Worm (Caenorhabditis elegans) whole organism, young adult: ENCODE measurements around the gene nstp-3.

ENCODE experiments used
- B0019.2 ChIP-seq: fragments of 200-800 bp; sonication (Bioruptor generic); conservative IDR thresholded peaks from 2 replicates; pipeline ENCODE4 v1.3.6; 2022; ENCODE audit warnings: missing genetic modification reagents, missing genetic modification characterization, missing compliant biosample characterization
- B0261.1 ChIP-seq: sonication (generic microtip); optimal IDR thresholded peaks from 2 replicates; lab custom pipeline; 2016; ENCODE audit warnings: mild to moderate bottlenecking, missing genetic modification characterization, moderate library complexity, missing compliant biosample characterization
- C17E4.6 ChIP-seq: fragments of 200-800 bp; sonication (Bioruptor generic); IDR thresholded peaks from 2 replicates; pipeline ENCODE4 v1.3.6; 2022; ENCODE audit warnings: missing genetic modification reagents, missing genetic modification characterization, missing compliant biosample characterization
- D2030.7 ChIP-seq: fragments of 200-800 bp; sonication (Bioruptor generic); IDR thresholded peaks from 2 replicates; pipeline ENCODE4 v1.3.6; 2022; ENCODE audit warnings: missing genetic modification reagents, missing genetic modification characterization, missing compliant biosample characterization
- F37B4.10 ChIP-seq: fragments of 200-800 bp; sonication (Bioruptor generic); IDR thresholded peaks from 2 replicates; pipeline ENCODE4 v1.3.6; 2022; ENCODE audit warnings: missing genetic modification characterization, missing compliant biosample characterization
- F57A8.1 ChIP-seq: fragments of 200-800 bp; sonication (Bioruptor generic); optimal IDR thresholded peaks from 2 replicates; lab custom pipeline; 2018; ENCODE audit warnings: mild to moderate bottlenecking, missing genetic modification characterization, moderate library complexity, missing compliant biosample characterization
- F57C9.4 ChIP-seq: sonication (generic microtip); optimal IDR thresholded peaks from 2 replicates; lab custom pipeline; 2017; ENCODE audit warnings: mild to moderate bottlenecking, missing genetic modification characterization, missing compliant biosample characterization
- K11D2.4 ChIP-seq: fragments of 200-800 bp; sonication (Bioruptor generic); IDR thresholded peaks from 2 replicates; pipeline ENCODE4 v1.3.6; 2022; ENCODE audit warnings: missing genetic modification reagents, missing genetic modification characterization, missing compliant biosample characterization
- T26A5.8 ChIP-seq: sonication (generic microtip); optimal IDR thresholded peaks from 2 replicates; lab custom pipeline; 2016; ENCODE audit warnings: missing genetic modification characterization, missing compliant biosample characterization
- atf-7 ChIP-seq: sonication (generic microtip); optimal IDR thresholded peaks from 2 replicates; lab custom pipeline; 2017; ENCODE audit warnings: mild to moderate bottlenecking, missing genetic modification characterization, missing compliant biosample characterization
- attf-3 ChIP-seq: fragments of 200-800 bp; sonication (Bioruptor generic); conservative IDR thresholded peaks from 2 replicates; pipeline ENCODE4 v1.3.6; 2022; ENCODE audit warnings: missing genetic modification reagents, missing genetic modification characterization, missing compliant biosample characterization
- attf-5 ChIP-seq: fragments of 200-800 bp; sonication (Bioruptor generic); optimal IDR thresholded peaks from 2 replicates; lab custom pipeline; 2018; ENCODE audit warnings: mild to moderate bottlenecking, missing genetic modification characterization, missing compliant biosample characterization
- ceh-58 ChIP-seq: fragments of 200-800 bp; sonication (Bioruptor generic); IDR thresholded peaks from 2 replicates; pipeline ENCODE4 v1.3.6; 2022; ENCODE audit warnings: missing genetic modification characterization, missing compliant biosample characterization
- ceh-79 ChIP-seq: sonication (generic microtip); optimal IDR thresholded peaks from 2 replicates; lab custom pipeline; 2017; ENCODE audit warnings: mild to moderate bottlenecking, missing genetic modification characterization, missing compliant biosample characterization
- ceh-91 ChIP-seq: fragments of 200-800 bp; sonication (Bioruptor generic); IDR thresholded peaks from 2 replicates; pipeline ENCODE4 v1.3.6; 2022; ENCODE audit warnings: missing genetic modification reagents, missing genetic modification characterization, missing compliant biosample characterization
- dpff-1 ChIP-seq: sonication (generic microtip); optimal IDR thresholded peaks from 2 replicates; lab custom pipeline; 2017; ENCODE audit warnings: mild to moderate bottlenecking, missing genetic modification characterization, missing compliant biosample characterization
- dpl-1 ChIP-seq: fragments of 150-350 bp; optimal IDR thresholded peaks from 2 replicates; lab custom pipeline; 2014; ENCODE audit warnings: missing biosample characterization, missing genetic modification reagents, missing genetic modification characterization
- egl-44 ChIP-seq: fragments of 200-800 bp; sonication (Bioruptor generic); IDR thresholded peaks from 2 replicates; pipeline ENCODE4 v1.3.6; 2022; ENCODE audit warnings: missing genetic modification reagents, missing genetic modification characterization, missing compliant biosample characterization
- gei-17 ChIP-seq: fragments of 200-800 bp; sonication (Bioruptor generic); optimal IDR thresholded peaks from 2 replicates; lab custom pipeline; 2018; ENCODE audit warnings: mild to moderate bottlenecking, missing genetic modification characterization, missing compliant biosample characterization
- hmg-20 ChIP-seq: fragments of 200-800 bp; sonication (Bioruptor generic); IDR thresholded peaks from 2 replicates; pipeline ENCODE4 v1.3.6; 2022; ENCODE audit warnings: missing genetic modification reagents, missing genetic modification characterization, missing compliant biosample characterization
- lag-1 ChIP-seq: fragments of 200-800 bp; sonication (Bioruptor generic); IDR thresholded peaks from 2 replicates; pipeline ENCODE4 v1.3.6; 2022; ENCODE audit warnings: missing genetic modification reagents, missing genetic modification characterization, missing compliant biosample characterization
- let-607 ChIP-seq, 2 experiments: fragments of 200-800 bp in 1 of 2; sonication (Bioruptor generic) in 1 of 2; sonication (generic microtip) in 1 of 2; optimal IDR thresholded peaks; 2 replicates each; lab custom pipeline; 2016 to 2018; ENCODE audit warnings: mild to moderate bottlenecking in 2 of 2, missing compliant biosample characterization in 2 of 2, missing genetic modification characterization in 2 of 2, moderate library complexity in 2 of 2, missing genotype in 1 of 2
- lin-40 ChIP-seq: sonication (generic microtip); optimal IDR thresholded peaks from 2 replicates; lab custom pipeline; 2016; ENCODE audit warnings: missing genetic modification characterization, mild to moderate bottlenecking, missing compliant biosample characterization, missing genotype, missing genetic modification reagents
- lir-1 ChIP-seq: fragments of 200-800 bp; sonication (Bioruptor generic); conservative IDR thresholded peaks from 2 replicates; pipeline ENCODE4 v1.3.6; 2022; ENCODE audit warnings: missing genetic modification reagents, missing genetic modification characterization, missing compliant biosample characterization
- lsl-1 ChIP-seq: fragments of 200-800 bp; sonication (Bioruptor generic); optimal IDR thresholded peaks from 2 replicates; lab custom pipeline; 2018; ENCODE audit warnings: mild to moderate bottlenecking, missing genetic modification characterization, moderate library complexity, missing compliant biosample characterization
- madf-6 ChIP-seq: fragments of 200-800 bp; sonication (Bioruptor generic); IDR thresholded peaks from 2 replicates; pipeline ENCODE4 v1.3.6; 2022; ENCODE audit warnings: missing genetic modification reagents, missing genetic modification characterization, missing compliant biosample characterization
- nfya-1 ChIP-seq: sonication (generic microtip); optimal IDR thresholded peaks from 2 replicates; lab custom pipeline; 2017; ENCODE audit warnings: antibody characterized with exemption, missing compliant biosample characterization, missing genetic modification characterization, borderline replicate concordance; ENCODE audit not compliant: insufficient read depth
- nhr-80 ChIP-seq: sonication (generic microtip); optimal IDR thresholded peaks from 2 replicates; lab custom pipeline; 2016; ENCODE audit warnings: missing genetic modification characterization, missing compliant biosample characterization
- pha-4 ChIP-seq: fragments of 150-350 bp; sonication (generic microtip); optimal IDR thresholded peaks from 2 replicates; lab custom pipeline; 2014; ENCODE audit warnings: missing biosample characterization, missing genetic modification reagents, missing genetic modification characterization
- rcor-1 ChIP-seq: fragments of 200-800 bp; sonication (Bioruptor generic); IDR thresholded peaks from 2 replicates; pipeline ENCODE4 v1.3.6; 2022; ENCODE audit warnings: missing genetic modification reagents, missing genetic modification characterization, missing compliant biosample characterization
- snpc-1.1 ChIP-seq: sonication (generic microtip); optimal IDR thresholded peaks from 2 replicates; lab custom pipeline; 2017; ENCODE audit warnings: missing genetic modification characterization, mild to moderate bottlenecking, missing compliant biosample characterization, antibody characterized with exemption, moderate library complexity, missing genotype, missing genetic modification reagents; ENCODE audit not compliant: insufficient read depth
- snpc-3.4 ChIP-seq: sonication (generic microtip); optimal IDR thresholded peaks from 2 replicates; lab custom pipeline; 2017; ENCODE audit warnings: missing genetic modification characterization, mild to moderate bottlenecking, missing compliant biosample characterization, antibody characterized with exemption, moderate library complexity, missing genotype, missing genetic modification reagents
- snpc-4 ChIP-seq, 5 experiments: fragments of 150-350 bp in 1 of 5; sonication (generic microtip) in 4 of 5; optimal IDR thresholded peaks; 2 replicates each; lab custom pipeline; 2014 to 2018; ENCODE audit warnings: missing genetic modification characterization in 5 of 5, missing biosample characterization in 3 of 5, antibody characterized with exemption in 2 of 5, mild to moderate bottlenecking in 2 of 5, missing compliant biosample characterization in 2 of 5, missing genotype in 2 of 5, moderate library complexity in 2 of 5, missing genetic modification reagents in 1 of 5
- tbp1 ChIP-seq: fragments of 200-800 bp; sonication (Bioruptor generic); optimal IDR thresholded peaks from 2 replicates; lab custom pipeline; 2018; ENCODE audit warnings: mild to moderate bottlenecking, missing genetic modification characterization, missing compliant biosample characterization
- tbx-9 ChIP-seq: sonication (generic microtip); optimal IDR thresholded peaks from 2 replicates; lab custom pipeline; 2016; ENCODE audit warnings: borderline replicate concordance, missing genetic modification characterization, inconsistent platforms, missing compliant biosample characterization
- zfh-2 ChIP-seq: fragments of 200-800 bp; sonication (Bioruptor generic); conservative IDR thresholded peaks from 2 replicates; pipeline ENCODE4 v1.3.6; 2022; ENCODE audit warnings: missing genetic modification reagents, missing genetic modification characterization, missing compliant biosample characterization
- ztf-18 ChIP-seq: sonication (generic microtip); optimal IDR thresholded peaks from 2 replicates; lab custom pipeline; 2016; ENCODE audit warnings: missing genotype, mild to moderate bottlenecking, missing genetic modification characterization, missing compliant biosample characterization
- ztf-26 ChIP-seq: sonication (generic microtip); optimal IDR thresholded peaks from 2 replicates; lab custom pipeline; 2017; ENCODE audit warnings: missing genetic modification characterization, missing compliant biosample characterization
- ztf-28 ChIP-seq: fragments of 200-800 bp; sonication (Bioruptor generic); IDR thresholded peaks from 2 replicates; pipeline ENCODE4 v1.3.6; 2022; ENCODE audit warnings: missing genetic modification reagents, missing genetic modification characterization, missing compliant biosample characterization

nstp-3 gene

DNA sequence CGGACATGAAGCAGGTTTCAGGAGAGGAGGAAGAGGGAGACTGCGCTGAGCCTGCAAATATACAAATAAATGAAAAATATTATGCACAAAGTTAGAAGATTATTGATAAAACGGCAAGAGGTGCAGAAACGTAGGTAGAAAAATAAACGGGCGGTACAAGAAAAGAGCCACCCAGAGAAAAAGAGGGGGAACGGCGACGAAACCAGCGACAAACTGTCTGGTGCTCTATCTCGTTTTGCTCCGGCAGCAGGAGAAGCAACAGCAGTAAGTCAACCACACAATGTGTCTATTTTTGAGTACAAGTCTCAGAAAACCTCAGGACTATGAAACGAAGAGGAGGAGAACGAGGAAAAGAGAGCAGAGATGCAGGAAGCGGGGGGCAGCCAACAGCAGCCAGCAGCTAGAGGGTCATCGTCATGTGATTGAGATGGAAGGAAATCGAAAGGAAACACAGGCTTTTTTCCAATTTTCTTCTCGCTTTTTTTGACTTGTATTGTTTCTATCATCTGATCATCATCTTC, 47.7 kb upstream of the nstp-3 start, which contains the start of gene F26F12.3 (continued):
- TF ChIP-seq snpc-4 (GFP tag; optimal IDR thresholded peaks at IDR 0.05; lab: Kevin White, UChicago) (peak; percentile 34), snpc-4 (tag; optimal IDR thresholded peaks at IDR 0.05; lab: Kevin White, UChicago) (peak; percentile 8 to 36 (median 18)), dpl-1 (GFP tag; lab: Kevin White, UChicago) (no peak), tbp1 (GFP tag; lab: Kevin White, UChicago) (peak; percentile 42), snpc-3.4 (no peak), lsl-1 (GFP tag; lab: Kevin White, UChicago) (no peak), B0019.2 (GFP tag; lab: Robert Waterston, UW) (no peak), ztf-18 (tag; lab: Kevin White, UChicago) (peak; percentile 55), snpc-1.1 (no peak), egl-44 (peak; percentile 59; the same call in 1 of the 2 replicates), rcor-1 (no peak), F57A8.1 (GFP tag; lab: Kevin White, UChicago) (no peak), nfya-1 (no peak), ceh-79 (tag; lab: Kevin White, UChicago) (no peak), nhr-80 (tag; lab: Kevin White, UChicago) (peak; percentile 99), F37B4.10 (no peak), lag-1 (GFP tag; lab: Robert Waterston, UW) (no peak), gei-17 (GFP tag; lab: Kevin White, UChicago) (no peak), B0261.1 (tag; lab: Kevin White, UChicago) (no peak), tbx-9 (no peak), T26A5.8 (tag; lab: Kevin White, UChicago) (no peak), attf-3 (GFP tag; lab: Robert Waterston, UW) (no peak), let-607 (tag; optimal IDR thresholded peaks at IDR 0.05; lab: Kevin White, UChicago) (peak in 1 of 2 experiments; percentile 13), lir-1 (peak; percentile 38; the same call in 1 of the 2 replicates), D2030.7 (no peak), atf-7 (peak; percentile 74), lin-40 (peak; percentile 64), ceh-91 (GFP tag; lab: Robert Waterston, UW) (no peak), ceh-58 (GFP tag; lab: Robert Waterston, UW) (no peak), ztf-26 (tag; lab: Kevin White, UChicago) (peak; percentile 64), zfh-2 (GFP tag; lab: Robert Waterston, UW) (peak; percentile 93), K11D2.4 (GFP tag; lab: Robert Waterston, UW) (peak; percentile 84), attf-5 (GFP tag; lab: Kevin White, UChicago) (peak; percentile 66), madf-6 (GFP tag; lab: Robert Waterston, UW) (no peak), C17E4.6 (no peak), F57C9.4 (tag; lab: Kevin White, UChicago) (no peak), dpff-1 (tag; lab: Kevin White, UChicago) (no peak), pha-4 (tag; lab: Kevin White, UChicago) (no peak), ztf-28 (GFP tag; lab: Robert Waterston, UW) (no peak), hmg-20 (GFP tag; lab: Robert Waterston, UW) (no peak)
